Fruit fly (Drosophila melanogaster) whole organism, embryonic: ENCODE measurements around the gene CG33293.

Experiments used
- CG10431 ChIP-seq: fragments of 200-800 bp; sonication (Bioruptor generic); optimal IDR thresholded peaks from 3 replicates; lab custom pipeline; 2018; ENCODE audit warnings: missing biosample characterization, mild to moderate bottlenecking, missing genetic modification characterization
- CG12155 ChIP-seq: fragments of 200-800 bp; sonication (Bioruptor generic); optimal IDR thresholded peaks from 3 replicates; lab custom pipeline; 2016; ENCODE audit warnings: missing biosample characterization, missing genetic modification characterization
- CG1647 ChIP-seq: fragments of 200-800 bp; sonication (Bioruptor generic); optimal IDR thresholded peaks from 3 replicates; lab custom pipeline; 2016; ENCODE audit warnings: missing biosample characterization, missing genetic modification characterization
- CG18476 ChIP-seq: fragments of 200-800 bp; sonication (Bioruptor generic); optimal IDR thresholded peaks from 2 replicates; lab custom pipeline; 2016; ENCODE audit warnings: missing biosample characterization, mild to moderate bottlenecking, missing genetic modification characterization
- CTCF ChIP-seq: fragments of 200-800 bp; sonication (Bioruptor generic); optimal IDR thresholded peaks from 2 replicates; lab custom pipeline; 2017; ENCODE audit warnings: missing biosample characterization, mild to moderate bottlenecking, missing genetic modification characterization, moderate library complexity
- E2f1 ChIP-seq: fragments of 200-800 bp; sonication (Bioruptor generic); IDR thresholded peaks from 2 replicates; pipeline ENCODE4 v1.3.6; 2022; ENCODE audit warnings: missing biosample characterization, missing genetic modification characterization
- HHEX ChIP-seq: fragments of 200-800 bp; sonication (Bioruptor generic); optimal IDR thresholded peaks from 3 replicates; lab custom pipeline; 2017; ENCODE audit warnings: missing biosample characterization, mild to moderate bottlenecking, missing genetic modification characterization, missing genetic modification reagents
- Hr3 ChIP-seq: fragments of 200-800 bp; sonication (Bioruptor generic); optimal IDR thresholded peaks from 3 replicates; lab custom pipeline; 2016; ENCODE audit warnings: missing biosample characterization, missing genetic modification characterization
- cwo ChIP-seq: fragments of 200-800 bp; sonication (Bioruptor generic); optimal IDR thresholded peaks from 3 replicates; lab custom pipeline; 2017; ENCODE audit warnings: missing biosample characterization, missing genetic modification characterization, mild to moderate bottlenecking, moderate library complexity, missing genetic modification reagents
- insv ChIP-seq, 2 experiments: fragments of 200-800 bp; sonication (Bioruptor generic); optimal IDR thresholded peaks; 3 replicates each; lab custom pipeline; 2016 to 2018; ENCODE audit warnings: missing biosample characterization in 2 of 2, missing genetic modification characterization in 2 of 2
- sr ChIP-seq: fragments of 200-800 bp; sonication (Bioruptor generic); IDR thresholded peaks from 3 replicates; pipeline ENCODE4 v1.3.6; 2022; ENCODE audit warnings: missing biosample characterization, missing genetic modification characterization
- trh ChIP-seq: fragments of 200-800 bp; sonication (Bioruptor generic); optimal IDR thresholded peaks from 2 replicates; lab custom pipeline; 2016; ENCODE audit warnings: missing biosample characterization, missing genetic modification characterization

DNA sequence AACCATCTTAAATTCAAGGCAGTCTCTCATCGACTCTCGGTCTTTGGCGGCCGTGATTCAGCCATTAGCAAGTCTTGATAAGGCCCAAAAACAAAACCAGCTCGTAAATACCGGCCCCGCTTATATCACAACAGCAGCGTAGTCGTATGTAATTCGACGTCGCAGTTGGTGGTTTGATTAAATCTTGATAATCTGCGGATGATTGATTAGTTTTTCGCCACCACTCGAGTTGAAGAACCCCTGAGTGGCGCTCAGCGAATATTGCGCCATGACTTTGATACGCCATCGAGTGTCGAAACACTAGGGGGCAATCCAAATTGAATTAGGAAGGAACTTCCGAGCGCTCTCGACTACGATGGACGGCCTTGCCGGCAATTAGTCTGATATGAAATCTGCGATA lies 38.1 kb upstream of the CG33293 start:
- TF ChIP-seq E2f1 (GFP tag; lab: Robert Waterston, UW) (no peak), CG18476 (GFP tag; lab: Kevin White, UChicago) (no peak), CG10431 (no peak), insv (GFP tag; optimal IDR thresholded peaks at IDR 0.05; lab: Kevin White, UChicago) (no peak), trh (GFP tag; lab: Kevin White, UChicago) (no peak), CG12155 (GFP tag; lab: Kevin White, UChicago) (no peak), HHEX (GFP tag; lab: Kevin White, UChicago) (no peak), CG1647 (GFP tag; lab: Kevin White, UChicago) (no peak), sr (GFP tag; lab: Robert Waterston, UW) (no peak), Hr3 (GFP tag; lab: Kevin White, UChicago) (no peak), CTCF (GFP tag; lab: Kevin White, UChicago) (no peak), cwo (peak; percentile 17)
